Fruit fly (Drosophila melanogaster) whole organism, prepupa: ENCODE measurements around the gene COX6B.

Experiments used
- CG11762 ChIP-seq: fragments of 200-800 bp; sonication (Bioruptor generic); optimal IDR thresholded peaks from 3 replicates; lab custom pipeline; 2016; ENCODE audit warnings: missing biosample characterization, missing genetic modification characterization; ENCODE audit not compliant: insufficient read depth
- CG16779 ChIP-seq: fragments of 200-800 bp; sonication (Bioruptor generic); optimal IDR thresholded peaks from 3 replicates; lab custom pipeline; 2017; ENCODE audit warnings: missing biosample characterization, mild to moderate bottlenecking, missing genetic modification characterization
- CG6792 ChIP-seq: fragments of 200-800 bp; sonication (Bioruptor generic); optimal IDR thresholded peaks from 3 replicates; lab custom pipeline; 2016; ENCODE audit warnings: missing biosample characterization, missing genetic modification characterization
- Smox ChIP-seq: fragments of 200-800 bp; sonication (Bioruptor generic); optimal IDR thresholded peaks from 3 replicates; lab custom pipeline; 2016; ENCODE audit warnings: missing biosample characterization, missing genetic modification characterization
- achi ChIP-seq: fragments of 200-800 bp; sonication (Bioruptor generic); optimal IDR thresholded peaks from 3 replicates; lab custom pipeline; 2016; ENCODE audit warnings: missing biosample characterization, missing genetic modification characterization
- eg ChIP-seq: fragments of 200-800 bp; sonication (Bioruptor generic); IDR thresholded peaks from 3 replicates; pipeline ENCODE4 v1.3.6; 2022; ENCODE audit warnings: missing biosample characterization, missing genetic modification characterization
- salr ChIP-seq, 2 experiments: fragments of 200-800 bp; sonication (Bioruptor generic); optimal IDR thresholded peaks; 3 replicates each; lab custom pipeline; 2016 to 2018; ENCODE audit warnings: missing biosample characterization in 2 of 2, missing genetic modification characterization in 2 of 2, mild to moderate bottlenecking in 1 of 2
- topi ChIP-seq: fragments of 200-800 bp; sonication (Bioruptor generic); optimal IDR thresholded peaks from 3 replicates; lab custom pipeline; 2016; ENCODE audit warnings: missing biosample characterization, missing genetic modification characterization

DNA sequence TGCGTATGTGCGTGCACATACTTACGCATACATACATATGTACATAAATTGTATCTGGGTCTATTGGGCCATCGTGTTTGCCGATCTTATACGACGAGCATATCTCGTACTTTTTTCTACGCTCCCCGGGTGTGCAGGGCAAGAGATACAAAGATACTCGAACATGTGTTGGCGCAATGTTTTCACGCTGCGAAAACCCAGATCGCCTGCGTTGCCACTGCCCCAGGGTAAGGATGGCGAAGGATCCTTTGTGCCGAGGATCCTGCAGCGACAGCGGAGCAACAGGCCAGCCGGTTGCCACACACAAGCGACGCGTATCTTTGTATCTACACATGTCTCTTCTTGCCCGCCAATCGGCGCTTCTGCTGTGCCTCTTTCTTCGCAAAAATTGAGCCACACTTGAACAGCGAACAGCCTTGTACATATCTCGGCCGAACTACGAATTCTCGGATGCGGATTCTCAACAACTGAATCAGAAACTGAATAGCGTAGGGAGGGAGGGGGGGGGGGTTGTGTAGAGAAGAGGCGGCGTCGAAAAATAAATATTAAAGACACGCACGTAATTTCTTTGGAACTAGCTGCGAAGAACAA lies 31.0 kb upstream of the COX6B start:
- no peak for TF ChIP-seq eg (GFP tag; lab: Robert Waterston, UW)
- TF ChIP-seq CG6792 (GFP tag; lab: Kevin White, UChicago): no peak
- no peak for TF ChIP-seq CG16779
- TF ChIP-seq Smox (GFP tag; lab: Kevin White, UChicago): no peak
- no peak for TF ChIP-seq salr (GFP tag; optimal IDR thresholded peaks at IDR 0.05; lab: Kevin White, UChicago)
- no peak for TF ChIP-seq CG11762 (GFP tag; lab: Kevin White, UChicago)
- TF ChIP-seq achi (GFP tag; lab: Kevin White, UChicago): no peak
- TF ChIP-seq topi: no peak
